Worm (Caenorhabditis elegans): ENCODE results near the gene ect-2.

ect-2 gene

DNA sequence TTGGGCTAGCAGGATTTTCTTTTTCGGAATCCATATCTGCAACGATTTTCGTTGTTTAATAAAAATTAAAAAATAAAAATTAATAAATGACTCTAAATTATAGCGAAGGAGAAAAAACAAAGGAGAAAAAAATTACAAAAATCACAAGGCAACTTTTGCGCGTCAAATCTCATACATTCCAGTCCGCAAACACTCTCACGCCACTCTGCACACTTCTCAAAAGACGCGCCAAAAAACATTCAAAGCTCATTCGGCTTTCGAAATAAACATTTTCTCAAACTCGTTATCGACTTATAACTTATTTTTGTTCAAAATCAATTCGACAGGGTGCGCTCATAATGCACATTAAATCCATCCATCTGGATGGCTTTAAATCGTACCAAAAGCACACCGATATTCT, 40.3 kb upstream of the ect-2 start, which contains the start of the genes R06F6.12 and mix-1 (continued):
- TF ChIP-seq C34F6.9 (tag; optimal IDR thresholded peaks at IDR 0.05) (peak; percentile 64), mbf-1 (tag; optimal IDR thresholded peaks at IDR 0.05) (no peak), lin-13 (GFP tag; optimal IDR thresholded peaks at IDR 0.05) (peak; percentile 30), lin-39 (tag; optimal IDR thresholded peaks at IDR 0.05) (no peak), ztf-4 (tag; optimal IDR thresholded peaks at IDR 0.05) (peak; percentile 23), nhr-6 (tag; optimal IDR thresholded peaks at IDR 0.05) (no peak), ztf-11 (tag; optimal IDR thresholded peaks at IDR 0.05) (no peak), nhr-129 (tag; optimal IDR thresholded peaks at IDR 0.05) (peak; percentile 48), nhr-77 (tag; optimal IDR thresholded peaks at IDR 0.05) (no peak), skn-1 (tag; optimal IDR thresholded peaks at IDR 0.05) (no peak), nhr-10 (tag; optimal IDR thresholded peaks at IDR 0.05) (no peak), nhr-25 (tag; optimal IDR thresholded peaks at IDR 0.05) (peak; percentile 45), F13H6.1 (tag; optimal IDR thresholded peaks at IDR 0.05) (peak; percentile 20), ceh-82 (tag; optimal IDR thresholded peaks at IDR 0.05) (no peak), lin-11 (tag; optimal IDR thresholded peaks at IDR 0.05) (peak; percentile 36), alr-1 (tag; optimal IDR thresholded peaks at IDR 0.05) (no peak), nhr-21 (tag; optimal IDR thresholded peaks at IDR 0.05) (peak; percentile 31)

ce11 chrII:10820679-10821078, 36.9 kb upstream of the ect-2 start, which contains the start of gene ech-4:
TSS of gene ech-4 (plus strand) at chrII:10821031.
- TF ChIP-seq F13H6.1 (tag; optimal IDR thresholded peaks at IDR 0.05) (no peak), sem-4 (tag; optimal IDR thresholded peaks at IDR 0.05) (no peak), ama-1 (optimal IDR thresholded peaks at IDR 0.05) (no peak), ztf-4 (tag; optimal IDR thresholded peaks at IDR 0.05) (no peak), egl-27 (tag; optimal IDR thresholded peaks at IDR 0.05) (no peak), sma-9 (GFP tag; optimal IDR thresholded peaks at IDR 0.05) (no peak), sma-9 (tag; optimal IDR thresholded peaks at IDR 0.05) (no peak), aly-2 (tag; optimal IDR thresholded peaks at IDR 0.05) (no peak), alr-1 (tag; optimal IDR thresholded peaks at IDR 0.05) (no peak)

- TF ChIP-seq unc-39 (tag; optimal IDR thresholded peaks at IDR 0.05): no peak
- TF ChIP-seq unc-55 (GFP tag; optimal IDR thresholded peaks at IDR 0.05): peak; percentile 44
- no peak for TF ChIP-seq fos-1 (tag; optimal IDR thresholded peaks at IDR 0.05)
- peak; percentile 47 for TF ChIP-seq C34F6.9 (tag; optimal IDR thresholded peaks at IDR 0.05)
- TF ChIP-seq mbf-1 (tag; optimal IDR thresholded peaks at IDR 0.05): no peak
- TF ChIP-seq crh-2 (tag; optimal IDR thresholded peaks at IDR 0.05): peak; percentile 3
- peak; percentile 10 for TF ChIP-seq lin-13 (GFP tag; optimal IDR thresholded peaks at IDR 0.05)
- no peak for TF ChIP-seq nhr-23 (tag; optimal IDR thresholded peaks at IDR 0.05)
- no peak for TF ChIP-seq nhr-129 (tag; optimal IDR thresholded peaks at IDR 0.05)
- TF ChIP-seq nhr-77 (tag; optimal IDR thresholded peaks at IDR 0.05): no peak
- TF ChIP-seq snpc-4 (tag; optimal IDR thresholded peaks at IDR 0.05): no peak
- TF ChIP-seq alr-1 (tag; optimal IDR thresholded peaks at IDR 0.05): no peak
- no peak for TF ChIP-seq nhr-6 (tag; optimal IDR thresholded peaks at IDR 0.05)
- no peak for TF ChIP-seq R02D3.7 (tag; optimal IDR thresholded peaks at IDR 0.05)
Observed at ce11 chrII:10819928-10820423, 36.2 kb upstream of the ect-2 start, which contains the start of gene R06F6.8. TSS of gene R06F6.8 (minus strand) at chrII:10819978.

- TF ChIP-seq dmd-4 (tag; optimal IDR thresholded peaks at IDR 0.05) (no peak), snpc-4 (tag; optimal IDR thresholded peaks at IDR 0.05) (no peak), sem-4 (tag; optimal IDR thresholded peaks at IDR 0.05) (no peak), nhr-12 (tag; optimal IDR thresholded peaks at IDR 0.05) (no peak), ZK546.5 (tag; optimal IDR thresholded peaks at IDR 0.05) (no peak), sma-9 (GFP tag; optimal IDR thresholded peaks at IDR 0.05) (no peak), sma-9 (tag; optimal IDR thresholded peaks at IDR 0.05) (no peak), aly-2 (tag; optimal IDR thresholded peaks at IDR 0.05) (no peak), ama-1 (optimal IDR thresholded peaks at IDR 0.05) (no peak), skn-1 (tag; optimal IDR thresholded peaks at IDR 0.05) (no peak), nhr-11 (tag; optimal IDR thresholded peaks at IDR 0.05) (no peak), nhr-23 (tag; optimal IDR thresholded peaks at IDR 0.05) (no peak), nhr-21 (tag; optimal IDR thresholded peaks at IDR 0.05) (no peak), gmeb-1 (tag; optimal IDR thresholded peaks at IDR 0.05) (no peak), Y55F3AM.14 (GFP tag; optimal IDR thresholded peaks at IDR 0.05) (no peak), lin-11 (tag; optimal IDR thresholded peaks at IDR 0.05) (no peak), elt-1 (tag; optimal IDR thresholded peaks at IDR 0.05) (no peak), ceh-16 (tag; optimal IDR thresholded peaks at IDR 0.05) (no peak), sma-3 (GFP tag; optimal IDR thresholded peaks at IDR 0.05) (no peak), mdl-1 (tag; optimal IDR thresholded peaks at IDR 0.05) (no peak), nhr-10 (tag; optimal IDR thresholded peaks at IDR 0.05) (no peak)
Observed at ce11 chrII:10810690-10811089, 26.9 kb upstream of the ect-2 start, which contains the start of gene msrp-7. TSS of gene msrp-7 (plus strand) at chrII:10810990.
